Worm (Caenorhabditis elegans) whole organism, midembryonic: ENCODE measurements around the gene fkh-2.

Source experiments
- flt-1 ChIP-seq: fragments of 200-800 bp; sonication (Bioruptor generic); IDR thresholded peaks from 2 replicates; pipeline ENCODE4 v1.3.6; 2022; ENCODE audit warnings: missing genetic modification characterization, missing compliant biosample characterization
- klf-2 ChIP-seq: fragments of 200-800 bp; sonication (Bioruptor generic); conservative IDR thresholded peaks from 2 replicates; pipeline ENCODE4 v1.3.6; 2022; ENCODE audit warnings: missing genetic modification reagents, missing genetic modification characterization, missing compliant biosample characterization
- med-1 ChIP-seq: sonication (generic microtip); optimal IDR thresholded peaks from 2 replicates; lab custom pipeline; 2017; ENCODE audit warnings: missing genetic modification characterization, mild to moderate bottlenecking, missing compliant biosample characterization, antibody characterized with exemption, missing genetic modification reagents; ENCODE audit not compliant: insufficient read depth
- ztf-23 ChIP-seq: fragments of 200-800 bp; sonication (Bioruptor generic); IDR thresholded peaks from 2 replicates; pipeline ENCODE4 v1.3.6; 2022; ENCODE audit warnings: missing genetic modification reagents, missing genetic modification characterization, missing compliant biosample characterization
- ztf-29 ChIP-seq: fragments of 200-800 bp; sonication (Bioruptor generic); IDR thresholded peaks from 2 replicates; pipeline ENCODE4 v1.3.6; 2022; ENCODE audit warnings: missing genetic modification reagents, missing genetic modification characterization, missing compliant biosample characterization

DNA sequence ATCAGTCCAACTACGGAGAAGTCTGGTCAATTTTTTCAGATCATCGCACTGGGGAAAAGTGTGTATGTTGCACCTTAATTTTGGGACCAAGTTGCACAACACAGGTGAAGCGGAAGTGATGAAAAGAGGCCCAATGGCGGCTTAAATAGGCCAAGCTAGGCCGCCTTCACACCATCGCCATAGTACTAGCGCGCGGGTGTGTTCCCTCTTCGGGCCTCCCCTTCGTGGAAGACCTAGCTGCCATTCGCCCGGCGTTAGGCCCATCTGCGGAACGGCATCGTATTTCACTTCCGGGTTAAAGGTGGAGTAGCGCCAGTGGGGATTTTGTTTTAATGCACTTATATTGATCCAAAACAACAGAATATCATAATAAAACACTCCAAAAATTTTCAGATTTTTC is 17.7 kb upstream of the fkh-2 start:
- TF ChIP-seq ztf-29 (GFP tag; lab: Robert Waterston, UW) = no peak
- no peak for TF ChIP-seq flt-1 (GFP tag; lab: Robert Waterston, UW)
- TF ChIP-seq ztf-23 = no peak
- TF ChIP-seq med-1 = no peak
- no peak for TF ChIP-seq klf-2 (GFP tag; lab: Robert Waterston, UW)
